Worm (Caenorhabditis elegans) whole organism, mixed stage, embryonic: Measurements from ENCODE around the gene irld-33.

Source experiments
- hlh-1 ChIP-seq: fragments of 150-350 bp; optimal IDR thresholded peaks from 2 replicates; lab custom pipeline; 2014; ENCODE audit warnings: missing biosample characterization, missing genetic modification reagents, missing genetic modification characterization
- mep-1 ChIP-seq: fragments of 150-350 bp; optimal IDR thresholded peaks from 2 replicates; lab custom pipeline; 2017; ENCODE audit warnings: missing biosample characterization, missing genetic modification reagents, missing genetic modification characterization, inconsistent platforms
- nhr-76 ChIP-seq: sonication (generic microtip); optimal IDR thresholded peaks from 2 replicates; lab custom pipeline; 2017; ENCODE audit warnings: missing biosample characterization, missing genetic modification characterization
- snpc-4 ChIP-seq: fragments of 150-350 bp; optimal IDR thresholded peaks from 2 replicates; lab custom pipeline; 2014; ENCODE audit warnings: missing biosample characterization, missing genetic modification characterization
- zip-8 ChIP-seq: fragments of 150-350 bp; optimal IDR thresholded peaks from 2 replicates; lab custom pipeline; 2014; ENCODE audit warnings: missing biosample characterization, missing genetic modification characterization

DNA sequence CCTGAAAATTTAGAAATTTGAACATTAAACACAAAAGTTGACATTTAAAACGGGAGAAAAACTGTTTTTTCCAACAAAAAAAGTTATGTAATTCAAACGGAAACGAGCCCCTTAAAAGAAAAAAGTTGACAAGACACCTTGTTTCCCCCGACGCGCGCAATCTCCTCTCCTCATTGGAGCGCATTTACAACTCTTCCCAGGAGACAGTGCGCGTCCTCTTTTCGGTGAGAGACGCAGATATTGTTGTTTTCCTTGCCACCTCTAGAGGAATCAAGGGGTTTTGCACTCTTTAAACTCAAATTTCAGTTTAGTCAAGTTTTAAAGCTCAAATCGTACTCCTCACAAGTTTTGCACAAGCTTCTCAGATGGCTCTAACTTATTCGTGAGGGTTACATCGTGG lies 43.0 kb upstream of the irld-33 start, which contains the start of gene F58E1.13:
- TF ChIP-seq nhr-76 (tag; lab: Kevin White, UChicago) (no peak), snpc-4 (tag; lab: Kevin White, UChicago) (no peak), hlh-1 (tag; lab: Kevin White, UChicago) (no peak), zip-8 (tag; lab: Kevin White, UChicago) (no peak), mep-1 (tag; lab: Kevin White, UChicago) (no peak)
